Fruit fly (Drosophila melanogaster) whole organism, embryonic: ENCODE measurements around the gene jagn.

ENCODE experiments used
- Abd-B ChIP-seq: fragments of 200-800 bp; sonication (Bioruptor generic); optimal IDR thresholded peaks from 2 replicates; lab custom pipeline; 2018; ENCODE audit warnings: missing biosample characterization, mild to moderate bottlenecking, missing genetic modification characterization, moderate library complexity
- Aef1 ChIP-seq: fragments of 200-800 bp; sonication (Bioruptor generic); IDR thresholded peaks from 3 replicates; pipeline ENCODE4 v1.3.6; 2022; ENCODE audit warnings: missing biosample characterization, missing genetic modification characterization
- B-H2 ChIP-seq: fragments of 200-800 bp; sonication (Bioruptor generic); optimal IDR thresholded peaks from 2 replicates; lab custom pipeline; 2018; ENCODE audit warnings: missing biosample characterization, mild to moderate bottlenecking, missing genetic modification characterization
- CG10431 ChIP-seq: fragments of 200-800 bp; sonication (Bioruptor generic); optimal IDR thresholded peaks from 3 replicates; lab custom pipeline; 2018; ENCODE audit warnings: missing biosample characterization, mild to moderate bottlenecking, missing genetic modification characterization
- CG12071 ChIP-seq: fragments of 200-800 bp; sonication (Bioruptor generic); optimal IDR thresholded peaks from 3 replicates; lab custom pipeline; 2018; ENCODE audit warnings: missing biosample characterization, mild to moderate bottlenecking, missing genetic modification characterization
- CG12942 ChIP-seq: fragments of 200-800 bp; sonication (Bioruptor generic); optimal IDR thresholded peaks from 3 replicates; lab custom pipeline; 2016; ENCODE audit warnings: missing biosample characterization, missing genetic modification characterization
- CG14965 ChIP-seq: fragments of 200-800 bp; sonication (Bioruptor generic); optimal IDR thresholded peaks from 2 replicates; lab custom pipeline; 2016; ENCODE audit warnings: missing biosample characterization, missing genetic modification characterization, borderline replicate concordance
- CG15073 ChIP-seq: fragments of 200-800 bp; sonication (Bioruptor generic); optimal IDR thresholded peaks from 2 replicates; lab custom pipeline; 2016; ENCODE audit warnings: missing biosample characterization, missing genetic modification characterization
- CG15601 ChIP-seq: fragments of 200-800 bp; sonication (Bioruptor generic); optimal IDR thresholded peaks from 3 replicates; lab custom pipeline; 2019; ENCODE audit warnings: missing biosample characterization, mild to moderate bottlenecking, missing genetic modification characterization, moderate library complexity
- CG17328 ChIP-seq: fragments of 200-800 bp; sonication (Bioruptor generic); IDR thresholded peaks from 2 replicates; pipeline ENCODE4 v1.3.6; 2022; ENCODE audit warnings: missing biosample characterization, missing genetic modification characterization
- CG2202 ChIP-seq: fragments of 200-800 bp; sonication (Bioruptor generic); optimal IDR thresholded peaks from 2 replicates; lab custom pipeline; 2018; ENCODE audit warnings: missing biosample characterization, mild to moderate bottlenecking, missing genetic modification characterization
- CG31441 ChIP-seq: fragments of 200-800 bp; sonication (Bioruptor generic); IDR thresholded peaks from 2 replicates; pipeline ENCODE4 v1.3.6; 2022; ENCODE audit warnings: missing biosample characterization, missing genetic modification characterization
- CG3407 ChIP-seq: fragments of 200-800 bp; sonication (Bioruptor generic); optimal IDR thresholded peaks from 2 replicates; lab custom pipeline; 2018; ENCODE audit warnings: missing biosample characterization, mild to moderate bottlenecking, missing genetic modification characterization
- CG42726 ChIP-seq: fragments of 200-800 bp; sonication (Bioruptor generic); IDR thresholded peaks from 2 replicates; pipeline ENCODE4 v1.3.6; 2022; ENCODE audit warnings: missing biosample characterization, missing genetic modification characterization; ENCODE audit not compliant: partially characterized antibody
- CG5953 ChIP-seq: fragments of 200-800 bp; sonication (Bioruptor generic); IDR thresholded peaks from 2 replicates; pipeline ENCODE4 v1.3.6; 2022; ENCODE audit warnings: missing biosample characterization, missing genetic modification characterization
- CG8765 ChIP-seq: fragments of 200-800 bp; sonication (Bioruptor generic); IDR thresholded peaks from 2 replicates; pipeline ENCODE4 v1.3.6; 2022; ENCODE audit warnings: missing biosample characterization, missing genetic modification characterization
- CG8924 ChIP-seq: fragments of 200-800 bp; optimal IDR thresholded peaks from 3 replicates; lab custom pipeline; 2019; ENCODE audit warnings: missing biosample characterization, mild to moderate bottlenecking, missing genetic modification characterization, moderate library complexity
- CG8944 ChIP-seq: fragments of 200-800 bp; sonication (Bioruptor generic); optimal IDR thresholded peaks from 3 replicates; lab custom pipeline; 2016; ENCODE audit warnings: missing biosample characterization, missing genetic modification characterization
- Camta ChIP-seq: fragments of 200-800 bp; sonication (Bioruptor generic); optimal IDR thresholded peaks from 2 replicates; lab custom pipeline; 2016; ENCODE audit warnings: missing biosample characterization, missing genetic modification characterization
- Dad ChIP-seq: fragments of 200-800 bp; sonication (Bioruptor generic); optimal IDR thresholded peaks from 3 replicates; lab custom pipeline; 2016; ENCODE audit warnings: missing biosample characterization, missing genetic modification characterization
- Eip74EF ChIP-seq, 2 experiments: fragments of 200-800 bp in 1 of 2; fragments of >200 bp in 1 of 2; sonication (Bioruptor generic) in 1 of 2; optimal IDR thresholded peaks; 2 replicates each; lab custom pipeline; 2017 to 2019; ENCODE audit warnings: missing biosample characterization in 2 of 2, missing genetic modification characterization in 2 of 2, mild to moderate bottlenecking in 1 of 2, moderate library complexity in 1 of 2
- Elba2 ChIP-seq: fragments of 200-800 bp; sonication (Bioruptor generic); optimal IDR thresholded peaks from 3 replicates; lab custom pipeline; 2016; ENCODE audit warnings: missing biosample characterization, missing genetic modification characterization
- Ets65A ChIP-seq: fragments of 200-800 bp; sonication (Bioruptor generic); peaks from one replicate; lab custom pipeline; 2016; ENCODE audit warnings: missing biosample characterization, missing genetic modification characterization
- Hmr ChIP-seq: fragments of 200-800 bp; sonication (Bioruptor generic); optimal IDR thresholded peaks from 3 replicates; lab custom pipeline; 2017; ENCODE audit warnings: mild to moderate bottlenecking, missing biosample characterization, missing genetic modification reagents, missing genetic modification characterization
- Hr51 ChIP-seq, 2 experiments: fragments of 200-800 bp; sonication (Bioruptor generic); optimal IDR thresholded peaks; 2 replicates in 1 of 2; 3 replicates in 1 of 2; lab custom pipeline; 2016 to 2018; ENCODE audit warnings: missing biosample characterization in 2 of 2, missing genetic modification characterization in 2 of 2, mild to moderate bottlenecking in 1 of 2, moderate library complexity in 1 of 2
- Poxn ChIP-seq: fragments of 200-800 bp; sonication (Bioruptor generic); IDR thresholded peaks from 2 replicates; pipeline ENCODE4 v1.3.6; 2022; ENCODE audit warnings: missing biosample characterization, missing genetic modification characterization
- Spps ChIP-seq: fragments of 200-800 bp; sonication (Bioruptor generic); optimal IDR thresholded peaks from 2 replicates; lab custom pipeline; 2018; ENCODE audit warnings: missing biosample characterization, mild to moderate bottlenecking, missing genetic modification characterization
- abd-A ChIP-seq: fragments of 200-800 bp; sonication (Bioruptor generic); optimal IDR thresholded peaks from 3 replicates; lab custom pipeline; 2019; ENCODE audit warnings: missing biosample characterization, mild to moderate bottlenecking, missing genetic modification characterization, moderate library complexity
- ap ChIP-seq: fragments of 200-800 bp; sonication (Bioruptor generic); IDR thresholded peaks from 2 replicates; pipeline ENCODE4 v1.3.6; 2022; ENCODE audit warnings: missing biosample characterization, missing genetic modification characterization
- bbx ChIP-seq: fragments of 200-800 bp; sonication (Bioruptor generic); IDR thresholded peaks from 2 replicates; pipeline ENCODE4 v1.3.6; 2022; ENCODE audit warnings: missing biosample characterization, missing genetic modification characterization; ENCODE audit not compliant: partially characterized antibody
- cas ChIP-seq: fragments of 200-800 bp; sonication (Bioruptor generic); IDR thresholded peaks from 2 replicates; pipeline ENCODE4 v1.3.6; 2022; ENCODE audit warnings: missing biosample characterization, missing genetic modification characterization
- caup ChIP-seq: fragments of 200-800 bp; sonication (Bioruptor generic); optimal IDR thresholded peaks from 3 replicates; lab custom pipeline; 2017; ENCODE audit warnings: missing biosample characterization, mild to moderate bottlenecking, missing genetic modification characterization, moderate library complexity; ENCODE audit not compliant: severe bottlenecking
- cg ChIP-seq: fragments of 200-800 bp; sonication (Bioruptor generic); optimal IDR thresholded peaks from 3 replicates; lab custom pipeline; 2019; ENCODE audit warnings: missing biosample characterization, mild to moderate bottlenecking, missing genetic modification characterization, moderate library complexity
- chif ChIP-seq, 2 experiments: fragments of 200-800 bp; sonication (Bioruptor generic); optimal IDR thresholded peaks; 3 replicates each; lab custom pipeline; 2016; ENCODE audit warnings: missing biosample characterization in 2 of 2, missing genetic modification characterization in 2 of 2
- chinmo ChIP-seq: fragments of 200-800 bp; sonication (Bioruptor generic); IDR thresholded peaks from 4 replicates; pipeline ENCODE4 v1.3.6; 2022; ENCODE audit warnings: missing biosample characterization, missing genetic modification characterization; ENCODE audit not compliant: partially characterized antibody
- crp ChIP-seq, 2 experiments: fragments of 200-800 bp; sonication (Bioruptor generic); optimal IDR thresholded peaks; 2 replicates in 1 of 2; 3 replicates in 1 of 2; lab custom pipeline; 2017; ENCODE audit warnings: missing biosample characterization in 2 of 2, missing genetic modification characterization in 2 of 2, mild to moderate bottlenecking in 1 of 2, moderate library complexity in 1 of 2
- disco-r ChIP-seq: fragments of 200-800 bp; sonication (Bioruptor generic); optimal IDR thresholded peaks from 2 replicates; lab custom pipeline; 2016; ENCODE audit warnings: missing biosample characterization, missing genetic modification characterization
- fd64A ChIP-seq: fragments of 200-800 bp; sonication (Bioruptor generic); optimal IDR thresholded peaks from 3 replicates; lab custom pipeline; 2018; ENCODE audit warnings: missing biosample characterization, mild to moderate bottlenecking, missing genetic modification characterization
- fd96Cb ChIP-seq: fragments of 200-800 bp; sonication (Bioruptor generic); optimal IDR thresholded peaks from 2 replicates; lab custom pipeline; 2018; ENCODE audit warnings: missing biosample characterization, mild to moderate bottlenecking, missing genetic modification characterization, moderate library complexity
- gce ChIP-seq: fragments of 200-800 bp; sonication (Bioruptor generic); IDR thresholded peaks from 3 replicates; pipeline ENCODE4 v1.3.6; 2022; ENCODE audit warnings: missing biosample characterization, missing genetic modification characterization
- gsb ChIP-seq: fragments of 200-800 bp; sonication (Bioruptor generic); IDR thresholded peaks from 2 replicates; pipeline ENCODE4 v1.3.6; 2022; ENCODE audit warnings: missing biosample characterization, missing genetic modification characterization
- her ChIP-seq: fragments of 200-800 bp; sonication (Bioruptor generic); optimal IDR thresholded peaks from 2 replicates; lab custom pipeline; 2016; ENCODE audit warnings: missing biosample characterization, missing genetic modification characterization
- ind ChIP-seq: fragments of 200-800 bp; sonication (Bioruptor generic); optimal IDR thresholded peaks from 3 replicates; lab custom pipeline; 2016; ENCODE audit warnings: missing biosample characterization, missing genetic modification characterization
- insv ChIP-seq, 2 experiments: fragments of 200-800 bp; sonication (Bioruptor generic); optimal IDR thresholded peaks; 3 replicates each; lab custom pipeline; 2016 to 2018; ENCODE audit warnings: missing biosample characterization in 2 of 2, missing genetic modification characterization in 2 of 2
- knrl ChIP-seq: fragments of 200-800 bp; sonication (Bioruptor generic); IDR thresholded peaks from 3 replicates; pipeline ENCODE4 v1.3.6; 2022; ENCODE audit warnings: missing biosample characterization, missing genetic modification characterization; ENCODE audit not compliant: partially characterized antibody
- peb ChIP-seq: fragments of 200-800 bp; sonication (Bioruptor generic); IDR thresholded peaks from 2 replicates; pipeline ENCODE4 v1.3.6; 2022; ENCODE audit warnings: missing biosample characterization, missing genetic modification characterization
- pfk ChIP-seq: fragments of 200-800 bp; sonication (Bioruptor generic); optimal IDR thresholded peaks from 2 replicates; lab custom pipeline; 2018; ENCODE audit warnings: missing biosample characterization, mild to moderate bottlenecking, missing genetic modification characterization, moderate library complexity
- pros ChIP-seq: fragments of 200-800 bp; sonication (Bioruptor generic); optimal IDR thresholded peaks from 3 replicates; lab custom pipeline; 2019; ENCODE audit warnings: missing biosample characterization, mild to moderate bottlenecking, missing genetic modification characterization, moderate library complexity
- schlank ChIP-seq: fragments of 200-800 bp; sonication (Bioruptor generic); optimal IDR thresholded peaks from 2 replicates; lab custom pipeline; 2018; ENCODE audit warnings: missing biosample characterization, mild to moderate bottlenecking, missing genetic modification characterization
- tup ChIP-seq: fragments of 200-800 bp; sonication (Bioruptor generic); optimal IDR thresholded peaks from 2 replicates; lab custom pipeline; 2016; ENCODE audit warnings: missing biosample characterization, mild to moderate bottlenecking, missing genetic modification characterization, moderate library complexity
- twi ChIP-seq: fragments of 200-800 bp; optimal IDR thresholded peaks from 2 replicates; lab custom pipeline; 2019; ENCODE audit warnings: missing biosample characterization, mild to moderate bottlenecking, missing genetic modification characterization, moderate library complexity

Gene jagn

DNA sequence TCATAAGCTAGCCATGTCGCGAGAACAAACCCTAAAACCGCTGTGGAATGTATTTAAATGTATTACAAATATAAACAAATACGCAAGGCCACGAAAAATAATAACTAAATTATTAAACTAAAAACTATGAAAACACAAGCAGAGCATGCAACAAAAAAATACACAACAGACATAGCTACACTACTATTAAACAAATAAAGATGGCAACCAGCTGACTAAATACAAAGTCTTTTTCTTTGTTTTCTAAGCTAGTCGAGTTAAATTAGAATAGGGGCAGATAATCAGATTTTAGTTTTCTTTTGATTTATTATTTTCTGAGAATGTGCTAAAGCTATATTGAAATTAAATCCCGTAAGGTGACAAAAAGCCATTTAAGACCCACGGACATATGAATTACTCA lies 32.5 kb upstream of the jagn start:
- no peak for TF ChIP-seq her (GFP tag; lab: Kevin White, UChicago)
- no peak for TF ChIP-seq knrl (GFP tag; lab: Robert Waterston, UW)
- TF ChIP-seq CG5953 (GFP tag; lab: Robert Waterston, UW) = no peak
- TF ChIP-seq CG2202 (tag; lab: Kevin White, UChicago) = no peak
- TF ChIP-seq CG10431 (GFP tag; lab: Kevin White, UChicago) = no peak
- TF ChIP-seq Hmr (GFP tag; lab: Kevin White, UChicago) = peak; percentile 78
- TF ChIP-seq CG42726 (GFP tag; lab: Robert Waterston, UW) = no peak
- TF ChIP-seq twi (tag; lab: Kevin White, UChicago) = no peak
- no peak for TF ChIP-seq Dad (GFP tag; lab: Kevin White, UChicago)
- TF ChIP-seq ind = no peak
- TF ChIP-seq cas = no peak
- TF ChIP-seq Spps = no peak
- no peak for TF ChIP-seq gsb (GFP tag; lab: Robert Waterston, UW)
- TF ChIP-seq insv (GFP tag; optimal IDR thresholded peaks at IDR 0.05; lab: Kevin White, UChicago) = peak in 1 of 2 experiments; percentile 13
- TF ChIP-seq B-H2 (GFP tag; lab: Kevin White, UChicago) = peak; percentile 73
- no peak for TF ChIP-seq Elba2
- TF ChIP-seq CG14965 = no peak
- TF ChIP-seq schlank (tag; lab: Kevin White, UChicago) = peak; percentile 38
- no peak for TF ChIP-seq CG8944 (GFP tag; lab: Kevin White, UChicago)
- no peak for TF ChIP-seq Poxn
- no peak for TF ChIP-seq abd-A (tag; lab: Kevin White, UChicago)
- no peak for TF ChIP-seq CG12071 (GFP tag; lab: Kevin White, UChicago)
- TF ChIP-seq fd64A (GFP tag; lab: Kevin White, UChicago) = peak; percentile 8
- TF ChIP-seq CG15601 (tag; lab: Kevin White, UChicago) = peak; percentile 53
- no peak for TF ChIP-seq Camta (GFP tag; lab: Kevin White, UChicago)
- TF ChIP-seq CG3407 (GFP tag; lab: Kevin White, UChicago) = peak; percentile 21
- TF ChIP-seq Hr51 (GFP tag; optimal IDR thresholded peaks at IDR 0.05; lab: Kevin White, UChicago) = no peak
- TF ChIP-seq Aef1 = no peak
- no peak for TF ChIP-seq Abd-B (GFP tag; lab: Kevin White, UChicago)
- no peak for TF ChIP-seq crp (GFP tag; optimal IDR thresholded peaks at IDR 0.05; lab: Kevin White, UChicago)
- no peak for TF ChIP-seq CG17328 (GFP tag; lab: Robert Waterston, UW)
- TF ChIP-seq Eip74EF (GFP tag; optimal IDR thresholded peaks at IDR 0.05; lab: Kevin White, UChicago) = no peak
- no peak for TF ChIP-seq CG12942 (GFP tag; lab: Kevin White, UChicago)
- TF ChIP-seq cg (GFP tag; lab: Kevin White, UChicago) = no peak
- no peak for TF ChIP-seq gce
- TF ChIP-seq tup (GFP tag; lab: Kevin White, UChicago) = no peak
- TF ChIP-seq caup = peak; percentile 77
- TF ChIP-seq CG8924 (tag; lab: Kevin White, UChicago) = no peak
- no peak for TF ChIP-seq peb (GFP tag; lab: Robert Waterston, UW)
- peak; percentile 5 for TF ChIP-seq pfk
- no peak for TF ChIP-seq disco-r
- no peak for TF ChIP-seq chif (GFP tag; optimal IDR thresholded peaks at IDR 0.05; lab: Kevin White, UChicago)
- TF ChIP-seq CG8765 (GFP tag; lab: Robert Waterston, UW) = no peak
- no peak; the same call in 1 of the 2 replicates for TF ChIP-seq CG31441 (GFP tag; lab: Robert Waterston, UW)
- no peak for TF ChIP-seq fd96Cb (tag; lab: Kevin White, UChicago)
- no peak for TF ChIP-seq ap
- no peak for TF ChIP-seq pros (GFP tag; lab: Kevin White, UChicago)
- no peak for TF ChIP-seq Ets65A
- no peak for TF ChIP-seq CG15073
- TF ChIP-seq chinmo (GFP tag; lab: Robert Waterston, UW) = no peak
- no peak for TF ChIP-seq bbx (GFP tag; lab: Robert Waterston, UW)
